Worm (Caenorhabditis elegans): ENCODE results near the gene T12A7.10.

T12A7.10 gene

ce11 chrIV:11755003-11755402, at the start of gene T12A7.10:
Gene T12A7.10, minus strand, starts transcription at chrIV:11755103.
- TF ChIP-seq unc-62 (GFP tag; optimal IDR thresholded peaks at IDR 0.05): no peak
- TF ChIP-seq mbf-1 (tag; optimal IDR thresholded peaks at IDR 0.05): no peak
- TF ChIP-seq nhr-25 (tag; optimal IDR thresholded peaks at IDR 0.05): no peak
- TF ChIP-seq ama-1 (optimal IDR thresholded peaks at IDR 0.05): no peak
- TF ChIP-seq sma-9 (GFP tag; optimal IDR thresholded peaks at IDR 0.05): no peak
- no peak for TF ChIP-seq sma-9 (tag; optimal IDR thresholded peaks at IDR 0.05)
- TF ChIP-seq zag-1 (tag; optimal IDR thresholded peaks at IDR 0.05): no peak
- no peak for TF ChIP-seq R02D3.7 (tag; optimal IDR thresholded peaks at IDR 0.05)
- TF ChIP-seq lin-39 (tag; optimal IDR thresholded peaks at IDR 0.05): no peak
- no peak for TF ChIP-seq alr-1 (tag; optimal IDR thresholded peaks at IDR 0.05)
- no peak for TF ChIP-seq skn-1 (tag; optimal IDR thresholded peaks at IDR 0.05)
- TF ChIP-seq unc-55 (GFP tag; optimal IDR thresholded peaks at IDR 0.05): no peak
- TF ChIP-seq snpc-4 (tag; optimal IDR thresholded peaks at IDR 0.05): no peak
- TF ChIP-seq sem-4 (tag; optimal IDR thresholded peaks at IDR 0.05): no peak
- no peak for TF ChIP-seq fos-1 (tag; optimal IDR thresholded peaks at IDR 0.05)
- no peak for TF ChIP-seq nhr-6 (tag; optimal IDR thresholded peaks at IDR 0.05)
- no peak for TF ChIP-seq ceh-16 (tag; optimal IDR thresholded peaks at IDR 0.05)
- no peak for TF ChIP-seq dmd-4 (tag; optimal IDR thresholded peaks at IDR 0.05)
- no peak for TF ChIP-seq aly-2 (tag; optimal IDR thresholded peaks at IDR 0.05)

- TF ChIP-seq unc-62 (GFP tag; optimal IDR thresholded peaks at IDR 0.05) (no peak), alr-1 (tag; optimal IDR thresholded peaks at IDR 0.05) (no peak), mdl-1 (tag; optimal IDR thresholded peaks at IDR 0.05) (no peak), snpc-4 (tag; optimal IDR thresholded peaks at IDR 0.05) (no peak), Y55F3AM.14 (GFP tag; optimal IDR thresholded peaks at IDR 0.05) (no peak), R02D3.7 (tag; optimal IDR thresholded peaks at IDR 0.05) (no peak), mab-5 (tag; optimal IDR thresholded peaks at IDR 0.05) (no peak), ZK546.5 (tag; optimal IDR thresholded peaks at IDR 0.05) (no peak), ztf-4 (tag; optimal IDR thresholded peaks at IDR 0.05) (no peak), sma-9 (GFP tag; optimal IDR thresholded peaks at IDR 0.05) (no peak), sma-9 (tag; optimal IDR thresholded peaks at IDR 0.05) (no peak), nhr-77 (tag; optimal IDR thresholded peaks at IDR 0.05) (no peak), C34F6.9 (tag; optimal IDR thresholded peaks at IDR 0.05) (no peak), ztf-1 (GFP tag; conservative IDR thresholded peaks at IDR 0.05) (no peak), sma-3 (GFP tag; optimal IDR thresholded peaks at IDR 0.05) (no peak), ama-1 (optimal IDR thresholded peaks at IDR 0.05) (no peak), ceh-82 (tag; optimal IDR thresholded peaks at IDR 0.05) (no peak), unc-55 (GFP tag; optimal IDR thresholded peaks at IDR 0.05) (no peak), nhr-10 (tag; optimal IDR thresholded peaks at IDR 0.05) (no peak)
Observed at ce11 chrIV:11804053-11804452, 49.1 kb upstream of the T12A7.10 start, which contains the start of gene H01G02.1. Gene H01G02.1, minus strand, starts transcription at chrIV:11804153.

ce11 chrIV:11803044-11803443, 48.1 kb upstream of the T12A7.10 start, which contains the start of gene H01G02.4:
Gene H01G02.4, minus strand, starts transcription at chrIV:11803144.
- TF ChIP-seq gmeb-1 (tag; optimal IDR thresholded peaks at IDR 0.05) (no peak), mbf-1 (tag; optimal IDR thresholded peaks at IDR 0.05) (no peak), sma-9 (GFP tag; optimal IDR thresholded peaks at IDR 0.05) (no peak), sma-9 (tag; optimal IDR thresholded peaks at IDR 0.05) (no peak), nhr-11 (tag; optimal IDR thresholded peaks at IDR 0.05) (no peak), ceh-82 (tag; optimal IDR thresholded peaks at IDR 0.05) (no peak), ztf-11 (tag; optimal IDR thresholded peaks at IDR 0.05) (no peak), ztf-4 (tag; optimal IDR thresholded peaks at IDR 0.05) (no peak), nhr-129 (tag; optimal IDR thresholded peaks at IDR 0.05) (no peak), ztf-1 (GFP tag; conservative IDR thresholded peaks at IDR 0.05) (no peak), lsy-2 (tag; optimal IDR thresholded peaks at IDR 0.05) (no peak), zag-1 (tag; optimal IDR thresholded peaks at IDR 0.05) (no peak), C34F6.9 (tag; optimal IDR thresholded peaks at IDR 0.05) (no peak), egl-27 (tag; optimal IDR thresholded peaks at IDR 0.05) (no peak), unc-55 (GFP tag; optimal IDR thresholded peaks at IDR 0.05) (no peak)

- no peak for TF ChIP-seq crh-2 (tag; optimal IDR thresholded peaks at IDR 0.05)
- TF ChIP-seq gmeb-1 (tag; optimal IDR thresholded peaks at IDR 0.05): no peak
- TF ChIP-seq nhr-23 (tag; optimal IDR thresholded peaks at IDR 0.05): no peak
- TF ChIP-seq mab-5 (tag; optimal IDR thresholded peaks at IDR 0.05): no peak
Observed at ce11 chrIV:11801078-11801477, 46.2 kb upstream of the T12A7.10 start, which contains the start of gene dyf-18. Gene dyf-18, minus strand, starts transcription at chrIV:11801178.
